Fruit fly (Drosophila melanogaster): ENCODE results near the gene CG15546.

- TF ChIP-seq CTCF (optimal IDR thresholded peaks at IDR 0.05), result no peak
- no peak for TF ChIP-seq CG8478 (optimal IDR thresholded peaks at IDR 0.05)
Measured at dm6 chr3R:30867232-30867631, 8.8 kb downstream of the CG15546 start, which contains the start of gene Cpr100A.

Measured in S2 (cell line).